Worm (Caenorhabditis elegans) whole organism, early embryonic: Measurements from ENCODE around the gene C07B5.4.

Experiments
- ama-1 ChIP-seq: fragments of 150-350 bp; optimal IDR thresholded peaks from 2 replicates; lab custom pipeline; 2014
- flt-1 ChIP-seq: fragments of 200-800 bp; sonication (Bioruptor generic); IDR thresholded peaks from 2 replicates; pipeline ENCODE4 v1.3.6; 2022; ENCODE audit warnings: missing genetic modification characterization, missing compliant biosample characterization
- hmbx-1 ChIP-seq: sonication (generic microtip); optimal IDR thresholded peaks from 2 replicates; lab custom pipeline; 2016; ENCODE audit warnings: mild to moderate bottlenecking, missing genetic modification characterization, missing compliant biosample characterization
- hnd-1 ChIP-seq: sonication (generic microtip); optimal IDR thresholded peaks from 2 replicates; lab custom pipeline; 2016; ENCODE audit warnings: missing genetic modification characterization, missing compliant biosample characterization
- scrt-1 ChIP-seq: fragments of 200-800 bp; sonication (Bioruptor generic); IDR thresholded peaks from 2 replicates; pipeline ENCODE4 v1.3.6; 2022; ENCODE audit warnings: missing genetic modification characterization, missing compliant biosample characterization
- tbx-37 ChIP-seq: fragments of 200-800 bp; sonication (Bioruptor generic); conservative IDR thresholded peaks from 2 replicates; pipeline ENCODE4 v1.3.6; 2022; ENCODE audit warnings: missing genetic modification reagents, missing genetic modification characterization, missing compliant biosample characterization
- tra-4 ChIP-seq: sonication (generic microtip); optimal IDR thresholded peaks from 2 replicates; lab custom pipeline; 2017; ENCODE audit warnings: missing genetic modification characterization, missing compliant biosample characterization

- TF ChIP-seq flt-1 (GFP tag; lab: Robert Waterston, UW) (no peak), tra-4 (tag; lab: Kevin White, UChicago) (no peak), hnd-1 (tag; lab: Kevin White, UChicago) (no peak), ama-1 (lab: Kevin White, UChicago) (no peak), tbx-37 (GFP tag; lab: Robert Waterston, UW) (no peak), hmbx-1 (no peak), scrt-1 (GFP tag; lab: Robert Waterston, UW) (no peak)
These were observed 10.7 kb upstream of the C07B5.4 start, which contains the start of gene C07B5.6 for ce11 chrX:9518719-9519118.
